Fruit fly (Drosophila melanogaster): ENCODE measurements around the gene ttm2.
A peak's percentile ranks its signal among the peaks of the same experiment; 100 is the strongest.

The ttm2 gene

dm6 chr3L:316784-317183, 41.8 kb downstream of the ttm2 start, which contains the start of gene ddbt:
Gene ddbt (plus strand): TSS chr3L:317084.
- TF ChIP-seq CG2199 (GFP tag; IDR thresholded peaks at IDR 0.05) (no peak), CG12155 (GFP tag; optimal IDR thresholded peaks at IDR 0.05) (no peak), CG1233 (GFP tag; optimal IDR thresholded peaks at IDR 0.05) (no peak), Fer3 (tag; optimal IDR thresholded peaks at IDR 0.05) (no peak), Dip3 (GFP tag; optimal IDR thresholded peaks at IDR 0.05) (no peak), crol (GFP tag; IDR thresholded peaks at IDR 0.05) (no peak), gem (tag; optimal IDR thresholded peaks at IDR 0.05) (no peak), Chrac-16 (GFP tag; optimal IDR thresholded peaks at IDR 0.05) (no peak), CG10979 (tag; optimal IDR thresholded peaks at IDR 0.05) (no peak), pnt (GFP tag; optimal IDR thresholded peaks at IDR 0.05) (no peak), ranshi (GFP tag; IDR thresholded peaks at IDR 0.05) (no peak), lmd (GFP tag; IDR thresholded peaks at IDR 0.05) (no peak), abd-A (tag; optimal IDR thresholded peaks at IDR 0.05) (no peak), fd3F (GFP tag; optimal IDR thresholded peaks at IDR 0.05) (no peak), CG18619 (GFP tag; optimal IDR thresholded peaks at IDR 0.05) (no peak), Bgb (GFP tag; IDR thresholded peaks at IDR 0.05; ENCODE audit: partially characterized antibody) (no peak), Lim3 (GFP tag; IDR thresholded peaks at IDR 0.05) (no peak), corto (GFP tag; optimal IDR thresholded peaks at IDR 0.05) (no peak), CG43689 (GFP tag; IDR thresholded peaks at IDR 0.05) (no peak), Ssrp (tag; optimal IDR thresholded peaks at IDR 0.05) (no peak)

DNA sequence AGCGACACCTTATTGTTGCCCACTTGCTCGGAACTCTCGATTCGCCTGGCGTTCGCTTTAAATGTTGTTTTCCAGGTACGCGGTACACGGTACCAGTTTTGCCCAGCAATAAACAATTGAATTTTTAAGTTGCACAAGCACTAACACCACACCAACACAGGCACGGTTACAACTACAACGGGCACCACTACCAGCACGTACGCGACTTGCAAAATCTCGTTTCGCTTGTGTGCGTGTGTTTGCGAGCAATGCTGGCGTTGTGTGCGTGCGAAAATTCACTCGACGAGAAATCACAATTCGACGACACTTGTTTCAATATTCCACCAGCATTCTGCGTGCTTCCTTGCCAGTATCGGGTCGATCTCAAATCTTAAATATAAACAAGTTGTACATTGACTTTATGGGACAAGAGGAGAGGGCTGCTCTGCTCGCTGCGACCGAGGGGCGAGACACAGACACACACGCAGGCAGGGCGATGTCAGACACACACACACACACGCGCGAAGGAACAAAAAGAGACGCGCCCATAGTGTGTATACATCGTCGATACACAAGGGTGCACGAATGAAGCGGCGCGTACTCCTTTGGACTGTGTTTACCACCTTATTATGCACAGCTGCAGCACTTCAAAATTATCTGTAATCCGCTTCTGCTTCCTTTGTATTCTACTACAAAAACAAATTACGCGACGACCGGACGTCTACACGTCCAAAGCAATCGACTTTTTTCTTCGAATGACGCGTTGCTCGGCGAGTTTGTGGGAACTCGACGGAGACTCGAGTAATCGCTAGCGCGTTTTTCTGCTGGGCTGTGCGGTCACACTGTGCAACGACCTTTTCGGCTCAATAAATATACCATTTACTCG, 44.4 kb downstream of the ttm2 start, which contains the start of gene fwd:
Gene fwd (minus strand): TSS at position 740 of the 865 bp plus-strand sequence.
- TF ChIP-seq gce (GFP tag; IDR thresholded peaks at IDR 0.05) (no peak), pan (optimal IDR thresholded peaks at IDR 0.05) (no peak), pan (GFP tag; optimal IDR thresholded peaks at IDR 0.05 in 1 of 2, IDR thresholded peaks at IDR 0.05 in 1 of 2) (no peak), CG3726 (GFP tag; IDR thresholded peaks at IDR 0.05) (no peak), CG10431 (GFP tag; optimal IDR thresholded peaks at IDR 0.05) (no peak), Ets97D (GFP tag; optimal IDR thresholded peaks at IDR 0.05) (peak; percentile 88), chinmo (GFP tag; IDR thresholded peaks at IDR 0.05; ENCODE audit: partially characterized antibody) (peak; percentile 84; the same call in 2 of the 4 replicates), Xrp1 (GFP tag; IDR thresholded peaks at IDR 0.05) (peak; percentile 13; the same call in 1 of the 2 replicates), CG3995 (GFP tag; optimal IDR thresholded peaks at IDR 0.05) (peak; percentile 30), Lim3 (GFP tag; IDR thresholded peaks at IDR 0.05) (no peak), zfh1 (GFP tag; IDR thresholded peaks at IDR 0.05) (0 out of 3 replicates have a peak, but pooled peaks have one; percentile 12), CG7928 (GFP tag; optimal IDR thresholded peaks at IDR 0.05) (peak; percentile 11), dmrt11E (tag; optimal IDR thresholded peaks at IDR 0.05) (peak; percentile 10), her (GFP tag; optimal IDR thresholded peaks at IDR 0.05) (peak; percentile 100), pb (GFP tag; optimal IDR thresholded peaks at IDR 0.05) (peak; percentile 26), bowl (GFP tag; IDR thresholded peaks at IDR 0.05) (no peak), D19B (GFP tag; optimal IDR thresholded peaks at IDR 0.05) (peak; percentile 71), H15 (GFP tag; IDR thresholded peaks at IDR 0.05) (no peak), sisA (GFP tag; IDR thresholded peaks at IDR 0.05) (no peak), ems (GFP tag; optimal IDR thresholded peaks at IDR 0.05) (no peak), danr (GFP tag; IDR thresholded peaks at IDR 0.05) (no peak), onecut (GFP tag; IDR thresholded peaks at IDR 0.05) (peak; percentile 74), sqz (GFP tag; optimal IDR thresholded peaks at IDR 0.05) (peak; percentile 66), NC2α (GFP tag; optimal IDR thresholded peaks at IDR 0.05) (peak; percentile 2), CG8924 (tag; optimal IDR thresholded peaks at IDR 0.05) (peak; percentile 76), NK7.1 (GFP tag; optimal IDR thresholded peaks at IDR 0.05) (no peak), CG7839 (tag; optimal IDR thresholded peaks at IDR 0.05) (peak; percentile 40), CG9797 (GFP tag; optimal IDR thresholded peaks at IDR 0.05) (peak; percentile 98), Spps (tag; optimal IDR thresholded peaks at IDR 0.05) (peak; percentile 3), MBD-R2 (GFP tag; IDR thresholded peaks at IDR 0.05) (peak; percentile 45), odd (GFP tag; optimal IDR thresholded peaks at IDR 0.05) (peak; percentile 48)
